Worm (Caenorhabditis elegans) whole organism, early embryonic: ENCODE results near the gene swd-2.2.

ENCODE experiments used
- B0310.2 ChIP-seq: sonication (generic microtip); optimal IDR thresholded peaks from 2 replicates; lab custom pipeline; 2016; ENCODE audit warnings: mild to moderate bottlenecking, missing genetic modification characterization, missing compliant biosample characterization
- F13C5.2 ChIP-seq: sonication (generic microtip); optimal IDR thresholded peaks from 2 replicates; lab custom pipeline; 2017; ENCODE audit warnings: mild to moderate bottlenecking, missing genetic modification characterization, inconsistent platforms, missing compliant biosample characterization
- aly-1 ChIP-seq: sonication (generic microtip); optimal IDR thresholded peaks from 2 replicates; lab custom pipeline; 2016; ENCODE audit warnings: missing genetic modification characterization, missing compliant biosample characterization
- ama-1 ChIP-seq: fragments of 150-350 bp; optimal IDR thresholded peaks from 2 replicates; lab custom pipeline; 2014
- ceh-13 ChIP-seq: fragments of 200-800 bp; sonication (Bioruptor generic); optimal IDR thresholded peaks from 2 replicates; lab custom pipeline; 2018; ENCODE audit warnings: mild to moderate bottlenecking, missing genetic modification characterization, missing compliant biosample characterization
- ceh-36 ChIP-seq: sonication (generic microtip); optimal IDR thresholded peaks from 2 replicates; lab custom pipeline; 2016; ENCODE audit warnings: missing genetic modification characterization, inconsistent platforms, missing compliant biosample characterization
- flt-1 ChIP-seq: fragments of 200-800 bp; sonication (Bioruptor generic); IDR thresholded peaks from 2 replicates; pipeline ENCODE4 v1.3.6; 2022; ENCODE audit warnings: missing genetic modification characterization, missing compliant biosample characterization
- hmg-4 ChIP-seq: fragments of 200-800 bp; sonication (Bioruptor generic); optimal IDR thresholded peaks from 2 replicates; lab custom pipeline; 2018; ENCODE audit warnings: mild to moderate bottlenecking, missing genetic modification characterization, missing compliant biosample characterization
- pes-1 ChIP-seq: fragments of 200-800 bp; sonication (Bioruptor generic); IDR thresholded peaks from 2 replicates; pipeline ENCODE4 v1.3.6; 2022; ENCODE audit warnings: missing genetic modification reagents, missing genetic modification characterization, missing compliant biosample characterization
- sea-1 ChIP-seq: fragments of 200-800 bp; sonication (Bioruptor generic); conservative IDR thresholded peaks from 2 replicates; pipeline ENCODE4 v1.3.6; 2022; ENCODE audit warnings: missing genetic modification characterization, missing compliant biosample characterization
- tbx-11 ChIP-seq: fragments of 200-800 bp; sonication (Bioruptor generic); IDR thresholded peaks from 2 replicates; pipeline ENCODE4 v1.3.6; 2022; ENCODE audit warnings: missing genetic modification characterization, missing compliant biosample characterization
- tbx-37 ChIP-seq: fragments of 200-800 bp; sonication (Bioruptor generic); conservative IDR thresholded peaks from 2 replicates; pipeline ENCODE4 v1.3.6; 2022; ENCODE audit warnings: missing genetic modification reagents, missing genetic modification characterization, missing compliant biosample characterization
- tra-4 ChIP-seq: sonication (generic microtip); optimal IDR thresholded peaks from 2 replicates; lab custom pipeline; 2017; ENCODE audit warnings: missing genetic modification characterization, missing compliant biosample characterization

DNA sequence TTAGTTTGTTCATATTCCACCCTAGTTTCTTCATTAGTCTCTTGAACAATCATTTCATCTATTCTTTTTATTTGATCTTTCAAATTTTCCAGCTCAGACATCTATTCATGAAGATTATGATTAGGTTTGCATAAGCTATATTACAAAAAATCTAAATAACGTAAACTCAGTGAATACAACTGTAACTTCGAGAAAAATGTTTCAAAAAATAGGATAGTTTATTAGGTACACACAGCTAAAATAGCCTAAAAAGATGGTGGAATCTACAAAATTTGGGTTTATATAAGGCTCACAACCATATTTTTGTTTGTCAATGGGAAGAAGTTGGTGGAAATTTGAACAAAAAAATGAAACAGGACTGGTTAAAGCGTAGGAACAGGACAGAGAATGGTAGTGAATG is 38.5 kb downstream of the swd-2.2 start, which contains the start of gene zgpa-1:
- TF ChIP-seq F13C5.2 (tag; lab: Kevin White, UChicago) = no peak
- no peak for TF ChIP-seq tbx-11 (GFP tag; lab: Robert Waterston, UW)
- no peak for TF ChIP-seq hmg-4
- TF ChIP-seq tbx-37 (GFP tag; lab: Robert Waterston, UW) = no peak
- no peak for TF ChIP-seq ama-1
- no peak for TF ChIP-seq sea-1 (GFP tag; lab: Robert Waterston, UW)
- TF ChIP-seq tra-4 (tag; lab: Kevin White, UChicago) = no peak
- TF ChIP-seq ceh-36 (tag; lab: Kevin White, UChicago) = no peak
- TF ChIP-seq pes-1 (GFP tag; lab: Robert Waterston, UW) = no peak
- no peak for TF ChIP-seq B0310.2 (tag; lab: Kevin White, UChicago)
- TF ChIP-seq flt-1 (GFP tag; lab: Robert Waterston, UW) = no peak
- no peak for TF ChIP-seq aly-1
- no peak for TF ChIP-seq ceh-13 (GFP tag; lab: Kevin White, UChicago)
